Worm (Caenorhabditis elegans): ENCODE measurements around the gene C46E10.8.

ce11 chrII:3705320-3705719 is 22.6 kb downstream of the C46E10.8 start, which contains the start of gene srx-108:
- TF ChIP-seq him-1 (tag; optimal IDR thresholded peaks at IDR 0.05) = no peak
- TF ChIP-seq W03F9.2 (tag; optimal IDR thresholded peaks at IDR 0.05) = no peak
- no peak for TF ChIP-seq dao-5 (tag; optimal IDR thresholded peaks at IDR 0.05)
